Fruit fly (Drosophila melanogaster): ENCODE measurements around the gene sordd1.

The sordd1 gene

DNA sequence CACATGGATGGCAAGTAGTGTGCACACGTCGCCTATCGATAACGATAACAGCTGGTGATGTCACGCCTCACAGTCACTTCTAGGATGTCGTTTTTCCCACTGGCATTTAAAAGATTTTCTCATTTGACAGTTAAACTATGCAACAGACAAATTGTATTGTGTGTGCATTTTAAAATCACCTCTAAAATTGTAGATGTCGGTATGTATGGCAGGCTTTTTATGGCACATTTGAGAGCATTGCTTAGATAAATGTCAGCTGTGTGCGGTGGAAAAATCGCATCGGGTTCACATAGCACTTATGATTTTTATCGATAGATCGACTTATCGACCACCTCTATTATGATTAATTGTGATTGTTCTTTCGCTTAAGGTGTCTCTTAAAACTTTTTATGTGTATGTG is 48.3 kb upstream of the sordd1 start, which contains the start of the genes ArgRS and CG8578 (continued):
- peak; percentile 24 for TF ChIP-seq MESR4 (GFP tag; optimal IDR thresholded peaks at IDR 0.05)
- no peak for TF ChIP-seq CG12236 (GFP tag; optimal IDR thresholded peaks at IDR 0.05)
- TF ChIP-seq CG6254 (GFP tag; optimal IDR thresholded peaks at IDR 0.05) = no peak
- TF ChIP-seq CG4707 (GFP tag; optimal IDR thresholded peaks at IDR 0.05) = no peak
- TF ChIP-seq dmrt11E (tag; optimal IDR thresholded peaks at IDR 0.05) = peak; percentile 12
- no peak for TF ChIP-seq CG7987 (GFP tag; optimal IDR thresholded peaks at IDR 0.05)
- TF ChIP-seq CG11695 (GFP tag; IDR thresholded peaks at IDR 0.05) = peak; percentile 45; the same call in 1 of the 3 replicates
- no peak for TF ChIP-seq Oli (tag; optimal IDR thresholded peaks at IDR 0.05)
- no peak for TF ChIP-seq emc (GFP tag; optimal IDR thresholded peaks at IDR 0.05)
- peak; percentile 60 for TF ChIP-seq phol (tag; optimal IDR thresholded peaks at IDR 0.05)
- TF ChIP-seq CG18619 (GFP tag; optimal IDR thresholded peaks at IDR 0.05) = no peak
- TF ChIP-seq klu (GFP tag; IDR thresholded peaks at IDR 0.05) = no peak; the same call in 1 of the 2 replicates
- no peak for TF ChIP-seq salm (tag; optimal IDR thresholded peaks at IDR 0.05)
- TF ChIP-seq Deaf1 (tag; optimal IDR thresholded peaks at IDR 0.05) = no peak
- no peak for TF ChIP-seq Hey (tag; optimal IDR thresholded peaks at IDR 0.05)
- TF ChIP-seq CG17328 (GFP tag; IDR thresholded peaks at IDR 0.05) = peak; percentile 27; the same call in 1 of the 2 replicates
- TF ChIP-seq E2f1 (GFP tag; IDR thresholded peaks at IDR 0.05) = 0 out of 2 replicates have a peak, but pooled peaks have one; percentile 51
- no peak for TF ChIP-seq CG18476 (GFP tag; optimal IDR thresholded peaks at IDR 0.05)
- no peak for TF ChIP-seq Awh (GFP tag; IDR thresholded peaks at IDR 0.05)
- TF ChIP-seq Lim3 (GFP tag; IDR thresholded peaks at IDR 0.05) = no peak
- peak; percentile 96 for TF ChIP-seq CG30020 (tag; optimal IDR thresholded peaks at IDR 0.05)
- TF ChIP-seq Rx (GFP tag; IDR thresholded peaks at IDR 0.05) = no peak
- TF ChIP-seq dimm (GFP tag; IDR thresholded peaks at IDR 0.05) = no peak
- no peak for TF ChIP-seq CG2678 (tag; optimal IDR thresholded peaks at IDR 0.05)
- TF ChIP-seq Sin3A (optimal IDR thresholded peaks at IDR 0.05) = peak; percentile 96
- TF ChIP-seq shn (GFP tag; optimal IDR thresholded peaks at IDR 0.05) = peak; percentile 45
- no peak for TF ChIP-seq caup (GFP tag; optimal IDR thresholded peaks at IDR 0.05; ENCODE audit: severe bottlenecking)
- TF ChIP-seq CG8089 (GFP tag; optimal IDR thresholded peaks at IDR 0.05) = no peak
- peak; percentile 10 for TF ChIP-seq D19B (GFP tag; optimal IDR thresholded peaks at IDR 0.05)
- TF ChIP-seq CG8281 (tag; optimal IDR thresholded peaks at IDR 0.05) = no peak
- 0 out of 2 replicates have a peak, but pooled peaks have one; percentile 28 for TF ChIP-seq cas (GFP tag; IDR thresholded peaks at IDR 0.05)
- peak; percentile 84 for TF ChIP-seq bab2 (GFP tag; optimal IDR thresholded peaks at IDR 0.05)
- TF ChIP-seq twi (tag; optimal IDR thresholded peaks at IDR 0.05) = peak; percentile 41
- TF ChIP-seq CG11504 (tag; optimal IDR thresholded peaks at IDR 0.05) = no peak
- peak; percentile 80 for TF ChIP-seq kay (GFP tag; optimal IDR thresholded peaks at IDR 0.05)
- no peak for TF ChIP-seq CG11456 (GFP tag; IDR thresholded peaks at IDR 0.05)
- peak; percentile 39 for TF ChIP-seq CTCF (GFP tag; optimal IDR thresholded peaks at IDR 0.05)
- TF ChIP-seq CG10654 (GFP tag; optimal IDR thresholded peaks at IDR 0.05) = no peak
- TF ChIP-seq sc (optimal IDR thresholded peaks at IDR 0.05) = no peak
- TF ChIP-seq sc (GFP tag; optimal IDR thresholded peaks at IDR 0.05) = no peak
- peak; percentile 78 for TF ChIP-seq CG17802 (tag; optimal IDR thresholded peaks at IDR 0.05)
- TF ChIP-seq CG17361 (GFP tag; IDR thresholded peaks at IDR 0.05) = peak; percentile 86
- TF ChIP-seq zen2 (GFP tag; IDR thresholded peaks at IDR 0.05; ENCODE audit: partially characterized antibody) = no peak; the same call in 2 of the 3 replicates
- TF ChIP-seq CG16813 (GFP tag; IDR thresholded peaks at IDR 0.05; ENCODE audit: partially characterized antibody) = peak; percentile 87
- no peak for TF ChIP-seq corto (GFP tag; optimal IDR thresholded peaks at IDR 0.05)
- TF ChIP-seq fu2 (GFP tag; optimal IDR thresholded peaks at IDR 0.05) = peak; percentile 38
- TF ChIP-seq ato (GFP tag; IDR thresholded peaks at IDR 0.05; ENCODE audit: partially characterized antibody) = no peak
- no peak for TF ChIP-seq CG2199 (GFP tag; IDR thresholded peaks at IDR 0.05)
- TF ChIP-seq pzg (GFP tag; optimal IDR thresholded peaks at IDR 0.05) = peak; percentile 65
- no peak for TF ChIP-seq Hr39 (optimal IDR thresholded peaks at IDR 0.05)
- peak; percentile 86 for TF ChIP-seq pnt (GFP tag; optimal IDR thresholded peaks at IDR 0.05)
- no peak for TF ChIP-seq CG7928 (GFP tag; optimal IDR thresholded peaks at IDR 0.05)
